Worm (Caenorhabditis elegans): ENCODE measurements around the gene W03C9.5.

W03C9.5 gene

ce11 chrII:11935266-11935665 lies 32.1 kb downstream of the W03C9.5 start, which contains the start of gene lin-29:
lin-29 (minus strand) TSS chrII:11935343.
- TF ChIP-seq sem-4 (tag; optimal IDR thresholded peaks at IDR 0.05) (no peak), F13H6.1 (tag; optimal IDR thresholded peaks at IDR 0.05) (no peak), sma-3 (GFP tag; optimal IDR thresholded peaks at IDR 0.05) (no peak), ceh-16 (tag; optimal IDR thresholded peaks at IDR 0.05) (no peak), skn-1 (tag; optimal IDR thresholded peaks at IDR 0.05) (no peak), blmp-1 (tag; optimal IDR thresholded peaks at IDR 0.05; ENCODE audit: insufficient read depth) (peak; percentile 31), aly-2 (tag; optimal IDR thresholded peaks at IDR 0.05) (no peak), nhr-6 (tag; optimal IDR thresholded peaks at IDR 0.05) (no peak), ceh-82 (tag; optimal IDR thresholded peaks at IDR 0.05) (no peak)

DNA sequence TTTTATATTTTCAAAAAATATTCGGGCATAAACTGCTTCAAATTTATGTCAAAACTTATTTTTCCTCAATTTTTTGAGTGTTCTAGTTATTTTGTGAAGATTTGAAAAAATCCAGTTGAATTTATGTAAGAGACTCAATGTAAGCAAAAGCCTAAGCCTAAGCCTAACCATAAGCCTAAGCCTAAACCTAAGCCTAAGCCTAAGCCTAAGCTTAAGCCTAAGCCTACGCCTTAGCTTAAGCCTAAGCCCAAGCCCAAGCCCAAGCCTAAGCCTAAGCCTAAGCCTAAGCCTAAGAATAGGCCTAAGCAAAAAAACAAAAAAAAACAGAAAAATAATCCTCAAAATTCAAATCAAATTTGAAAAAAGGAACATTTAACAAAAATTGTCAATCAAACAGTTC lies 37.2 kb downstream of the W03C9.5 start:
- TF ChIP-seq nhr-12 (tag; optimal IDR thresholded peaks at IDR 0.05) (no peak), nhr-237 (tag; optimal IDR thresholded peaks at IDR 0.05) (no peak), ceh-16 (tag; optimal IDR thresholded peaks at IDR 0.05) (no peak), lsy-2 (tag; optimal IDR thresholded peaks at IDR 0.05) (no peak), nhr-129 (tag; optimal IDR thresholded peaks at IDR 0.05) (no peak), mdl-1 (tag; optimal IDR thresholded peaks at IDR 0.05) (no peak), lin-11 (tag; optimal IDR thresholded peaks at IDR 0.05) (no peak), ZK546.5 (tag; optimal IDR thresholded peaks at IDR 0.05) (no peak), Y55F3AM.14 (GFP tag; optimal IDR thresholded peaks at IDR 0.05) (no peak), snpc-4 (tag; optimal IDR thresholded peaks at IDR 0.05) (no peak), mbf-1 (tag; optimal IDR thresholded peaks at IDR 0.05) (no peak), blmp-1 (tag; optimal IDR thresholded peaks at IDR 0.05; ENCODE audit: insufficient read depth) (no peak), nhr-25 (tag; optimal IDR thresholded peaks at IDR 0.05) (no peak), nhr-6 (tag; optimal IDR thresholded peaks at IDR 0.05) (no peak), crh-2 (tag; optimal IDR thresholded peaks at IDR 0.05) (no peak)

ce11 chrII:11928752-11929151 lies 38.6 kb downstream of the W03C9.5 start:
- TF ChIP-seq sem-4 (tag; optimal IDR thresholded peaks at IDR 0.05): peak; percentile 64
- peak; percentile 77 for TF ChIP-seq blmp-1 (tag; optimal IDR thresholded peaks at IDR 0.05; ENCODE audit: insufficient read depth)
- no peak for TF ChIP-seq nhr-6 (tag; optimal IDR thresholded peaks at IDR 0.05)

- TF ChIP-seq lin-39 (tag; optimal IDR thresholded peaks at IDR 0.05) (no peak), unc-62 (GFP tag; optimal IDR thresholded peaks at IDR 0.05) (no peak), alr-1 (tag; optimal IDR thresholded peaks at IDR 0.05) (no peak), lsy-2 (tag; optimal IDR thresholded peaks at IDR 0.05) (no peak), aly-2 (tag; optimal IDR thresholded peaks at IDR 0.05) (no peak)
These were observed 40.8 kb downstream of the W03C9.5 start for ce11 chrII:11926501-11926900.

ce11 chrII:11925203-11925602 lies 42.1 kb downstream of the W03C9.5 start:
- no peak for TF ChIP-seq ztf-4 (tag; optimal IDR thresholded peaks at IDR 0.05)
- no peak for TF ChIP-seq mdl-1 (tag; optimal IDR thresholded peaks at IDR 0.05)
- TF ChIP-seq blmp-1 (tag; optimal IDR thresholded peaks at IDR 0.05; ENCODE audit: insufficient read depth): no peak
- TF ChIP-seq nhr-25 (tag; optimal IDR thresholded peaks at IDR 0.05): no peak
- no peak for TF ChIP-seq unc-55 (GFP tag; optimal IDR thresholded peaks at IDR 0.05)
- TF ChIP-seq lsy-2 (tag; optimal IDR thresholded peaks at IDR 0.05): no peak

DNA sequence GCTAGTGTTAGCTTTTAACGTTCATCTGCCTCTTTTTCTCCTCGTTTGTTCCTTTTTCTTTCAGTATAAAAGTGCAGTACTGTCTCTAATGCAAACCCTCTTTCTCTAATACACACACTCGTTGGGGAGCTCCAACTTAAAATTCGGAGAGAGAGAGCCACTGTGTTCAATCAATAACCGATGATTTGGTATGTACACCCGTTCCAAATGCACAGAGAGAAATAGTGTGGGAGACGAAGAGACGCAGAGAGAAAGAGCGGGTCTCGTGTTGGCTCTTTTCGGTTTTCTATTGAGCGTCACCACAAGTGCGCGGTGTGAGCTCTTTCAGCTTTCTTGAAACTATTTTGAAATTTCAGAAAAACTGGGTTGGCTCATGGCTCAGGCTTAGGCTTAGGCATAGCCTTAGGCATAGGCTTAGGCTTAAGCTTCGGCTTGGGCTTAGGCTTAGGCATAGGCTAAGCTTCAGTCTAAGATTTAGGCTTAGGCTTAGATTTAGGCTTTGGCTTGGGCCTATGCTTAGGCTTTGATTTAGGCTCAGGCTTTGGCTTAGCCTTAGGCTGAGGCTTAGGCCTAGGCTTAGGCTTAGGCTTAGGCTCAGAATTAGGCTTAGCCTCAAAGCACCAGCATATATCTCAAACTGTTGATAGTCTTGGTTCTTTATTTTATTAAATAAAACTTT lies 43.6 kb downstream of the W03C9.5 start:
- TF ChIP-seq elt-1 (tag; optimal IDR thresholded peaks at IDR 0.05) (no peak), nhr-11 (tag; optimal IDR thresholded peaks at IDR 0.05) (no peak), nhr-237 (tag; optimal IDR thresholded peaks at IDR 0.05) (no peak), lin-39 (tag; optimal IDR thresholded peaks at IDR 0.05) (no peak), nhr-6 (tag; optimal IDR thresholded peaks at IDR 0.05) (no peak), snpc-4 (tag; optimal IDR thresholded peaks at IDR 0.05) (no peak), skn-1 (tag; optimal IDR thresholded peaks at IDR 0.05) (no peak), sma-9 (GFP tag; optimal IDR thresholded peaks at IDR 0.05) (no peak), sma-9 (tag; optimal IDR thresholded peaks at IDR 0.05) (no peak), nhr-23 (tag; optimal IDR thresholded peaks at IDR 0.05) (no peak), elt-3 (tag; optimal IDR thresholded peaks at IDR 0.05) (no peak)

Data from whole organism, L2 larva.